Fruit fly (Drosophila melanogaster) whole organism: ENCODE data around the gene TrpA1.

Experiments used
- CG8478 ChIP-seq: fragments of >200 bp; optimal IDR thresholded peaks from 2 replicates; lab custom pipeline; 2018; ENCODE audit warnings: inconsistent platforms
- Dll ChIP-seq: fragments of >200 bp; optimal IDR thresholded peaks from 2 replicates; lab custom pipeline; 2017
- EcR ChIP-seq, 2 experiments: fragments of >200 bp; optimal IDR thresholded peaks; 2 replicates each; lab custom pipeline; 2017; ENCODE audit warnings: missing biosample characterization in 2 of 2, missing genetic modification characterization in 2 of 2, missing genetic modification reagents in 2 of 2
- pan ChIP-seq: fragments of >200 bp; optimal IDR thresholded peaks from 2 replicates; lab custom pipeline; 2017
- psq ChIP-seq: fragments of >200 bp; optimal IDR thresholded peaks from 2 replicates; lab custom pipeline; 2017
- usp ChIP-seq: fragments of >200 bp; optimal IDR thresholded peaks from 2 replicates; lab custom pipeline; 2017; ENCODE audit warnings: missing biosample characterization, missing genetic modification characterization, mixed read lengths

The TrpA1 gene

DNA sequence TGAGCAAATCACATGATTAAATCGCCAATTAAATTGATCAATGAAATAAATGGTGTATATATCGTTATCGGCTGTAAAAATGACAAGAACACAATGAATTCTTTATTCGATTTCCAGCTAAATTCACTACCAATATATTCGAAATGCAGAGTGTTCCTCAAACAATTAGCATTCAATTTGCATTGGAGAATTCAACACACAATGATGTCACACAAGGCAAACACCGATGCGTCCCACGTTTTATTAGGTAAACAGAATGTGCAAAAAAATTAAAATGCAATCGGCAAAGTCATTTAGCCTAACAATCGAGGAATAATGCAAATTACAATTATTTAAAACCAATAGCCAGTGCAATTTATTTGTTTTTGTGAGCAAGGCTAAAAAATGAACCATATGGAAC, 26.6 kb downstream of the TrpA1 start:
- TF ChIP-seq EcR (GFP tag; optimal IDR thresholded peaks at IDR 0.05; lab: Kevin White, UChicago) (no peak), CG8478 (no peak), psq (lab: Kevin White, UChicago) (no peak), Dll (no peak), usp (GFP tag; lab: Kevin White, UChicago) (no peak), pan (lab: Kevin White, UChicago) (no peak)

DNA sequence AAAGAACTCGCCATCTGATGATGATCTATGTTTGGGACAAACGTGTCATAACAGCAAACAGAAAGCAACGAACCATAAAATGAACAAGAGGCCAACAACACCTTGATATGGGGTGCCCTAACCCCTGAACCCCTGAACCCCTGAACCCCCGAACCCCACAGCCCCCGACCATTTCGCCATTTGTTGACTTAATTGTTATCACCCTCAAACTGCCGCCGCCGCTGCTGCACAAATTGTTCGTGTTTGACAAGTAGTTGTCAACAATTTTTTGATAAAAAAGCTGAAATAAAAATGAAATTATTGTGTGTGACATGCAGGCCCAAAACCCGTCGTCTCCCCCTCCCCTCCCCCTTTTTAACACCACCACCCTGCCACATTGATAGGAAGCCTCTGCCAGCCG, 31.9 kb downstream of the TrpA1 start:
- no peak for TF ChIP-seq usp (GFP tag; lab: Kevin White, UChicago)
- TF ChIP-seq EcR (GFP tag; optimal IDR thresholded peaks at IDR 0.05; lab: Kevin White, UChicago), result no peak
- TF ChIP-seq CG8478, result no peak
- TF ChIP-seq Dll, result no peak
- TF ChIP-seq pan (lab: Kevin White, UChicago), result no peak
- TF ChIP-seq psq (lab: Kevin White, UChicago), result no peak

DNA sequence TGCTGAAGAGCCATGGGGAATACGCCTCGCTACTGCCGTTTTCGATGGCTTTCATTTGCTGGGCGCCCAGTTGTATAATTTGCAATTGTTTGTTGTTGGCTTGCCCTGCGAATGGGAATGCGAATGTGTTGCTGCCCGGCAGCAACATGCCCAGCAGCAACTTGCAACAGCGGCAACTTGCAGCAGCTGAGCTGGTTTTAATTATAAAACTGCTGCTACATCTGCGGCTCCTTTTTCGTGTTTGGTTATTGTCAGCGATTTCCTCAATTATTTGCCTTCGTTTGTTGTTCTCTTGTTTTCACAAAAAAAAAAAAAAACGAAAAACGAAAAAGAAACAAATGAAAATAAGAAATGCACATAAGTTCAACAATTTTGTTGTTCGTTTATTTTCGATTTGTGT, 34.0 kb downstream of the TrpA1 start:
- TF ChIP-seq CG8478 (no peak), Dll (no peak), pan (lab: Kevin White, UChicago) (no peak), EcR (GFP tag; optimal IDR thresholded peaks at IDR 0.05; lab: Kevin White, UChicago) (no peak), psq (lab: Kevin White, UChicago) (no peak), usp (GFP tag; lab: Kevin White, UChicago) (no peak)

DNA sequence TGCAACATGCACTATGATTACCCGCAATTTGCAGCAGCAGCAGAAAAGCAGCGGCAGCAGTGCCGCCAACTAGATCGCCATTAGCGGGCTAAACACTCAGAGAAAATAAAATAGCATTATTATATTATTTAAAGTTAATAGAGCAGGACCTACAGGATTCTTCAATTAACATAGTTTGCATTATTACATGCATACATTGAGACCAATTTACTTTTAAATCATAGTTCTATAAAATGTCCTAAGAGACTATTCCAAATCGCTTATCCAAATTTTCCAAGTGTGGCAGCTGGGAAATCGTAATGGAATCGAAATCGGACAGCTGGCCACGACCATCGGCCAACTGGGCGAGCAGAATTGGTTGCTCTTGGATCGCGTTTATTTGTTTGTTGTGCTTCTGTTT, 34.5 kb downstream of the TrpA1 start:
- TF ChIP-seq EcR (GFP tag; optimal IDR thresholded peaks at IDR 0.05; lab: Kevin White, UChicago) (no peak), psq (lab: Kevin White, UChicago) (no peak), CG8478 (no peak), pan (lab: Kevin White, UChicago) (no peak)

DNA sequence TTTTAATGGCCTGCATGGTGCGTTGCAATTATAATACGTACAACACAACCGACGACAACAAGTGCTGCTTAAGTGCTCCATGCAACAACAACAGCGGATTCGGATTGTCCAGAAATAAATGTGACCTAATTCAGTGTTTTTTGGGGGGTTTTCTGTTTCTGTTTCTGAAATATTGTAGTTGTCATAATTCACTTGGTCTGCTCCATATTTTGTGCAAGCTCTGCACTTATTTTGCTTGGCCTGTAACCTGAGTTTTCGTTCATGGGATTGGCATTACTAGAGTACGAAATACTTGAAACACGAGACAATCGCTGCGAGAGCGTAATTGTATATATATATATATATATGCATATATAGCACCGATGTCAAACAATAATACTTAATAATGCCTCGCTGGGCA, 35.7 kb downstream of the TrpA1 start:
- no peak for TF ChIP-seq psq (lab: Kevin White, UChicago)
- no peak for TF ChIP-seq usp (GFP tag; lab: Kevin White, UChicago)
- TF ChIP-seq pan (lab: Kevin White, UChicago), result no peak
- no peak for TF ChIP-seq Dll
- no peak for TF ChIP-seq EcR (GFP tag; optimal IDR thresholded peaks at IDR 0.05; lab: Kevin White, UChicago)

dm6 chr3L:8865185-8865584, 39.8 kb downstream of the TrpA1 start:
- TF ChIP-seq psq (lab: Kevin White, UChicago), result no peak
- TF ChIP-seq pan (lab: Kevin White, UChicago), result no peak
- no peak for TF ChIP-seq Dll
- no peak for TF ChIP-seq EcR (GFP tag; optimal IDR thresholded peaks at IDR 0.05; lab: Kevin White, UChicago)
- no peak for TF ChIP-seq usp (GFP tag; lab: Kevin White, UChicago)
- no peak for TF ChIP-seq CG8478

DNA sequence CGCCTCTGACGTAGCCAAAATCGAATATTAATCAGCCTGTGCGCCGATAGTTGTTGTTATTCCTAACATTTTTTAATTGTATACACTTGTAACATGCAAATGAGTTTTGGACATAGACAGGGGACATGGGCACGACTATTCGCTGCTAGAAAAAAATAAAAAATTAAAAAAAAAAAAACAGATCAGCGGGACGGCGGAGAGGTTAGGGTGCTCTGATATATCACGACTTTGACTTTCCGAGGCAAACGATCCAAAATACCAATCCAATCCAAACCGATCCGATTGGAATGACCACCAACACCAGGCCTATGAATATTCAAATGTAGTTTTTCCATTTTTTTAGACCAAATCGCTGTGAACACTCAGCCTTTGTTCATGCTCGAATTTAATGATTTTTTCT, 44.3 kb downstream of the TrpA1 start:
- TF ChIP-seq CG8478 (no peak), pan (lab: Kevin White, UChicago) (no peak), EcR (GFP tag; optimal IDR thresholded peaks at IDR 0.05; lab: Kevin White, UChicago) (no peak), psq (lab: Kevin White, UChicago) (no peak), usp (GFP tag; lab: Kevin White, UChicago) (no peak), Dll (no peak)

DNA sequence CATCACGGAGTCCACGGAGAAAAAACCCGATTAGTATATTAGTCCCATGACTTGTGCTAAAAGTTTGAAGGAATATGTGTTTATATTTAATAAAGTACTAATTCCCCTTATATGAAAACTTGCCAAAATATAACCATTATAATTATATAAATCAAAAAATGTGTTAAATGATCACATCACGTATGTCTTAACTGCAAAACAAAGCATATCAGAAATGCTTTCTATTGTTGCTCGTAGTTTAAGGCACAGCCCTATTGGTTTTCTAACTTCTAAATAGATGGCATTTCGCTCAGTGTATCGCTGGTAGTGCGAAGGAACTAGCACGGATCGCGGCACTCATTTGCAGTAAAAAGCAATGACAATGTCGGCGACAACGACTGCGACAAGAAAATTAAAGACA, 45.1 kb downstream of the TrpA1 start:
- no peak for TF ChIP-seq Dll

DNA sequence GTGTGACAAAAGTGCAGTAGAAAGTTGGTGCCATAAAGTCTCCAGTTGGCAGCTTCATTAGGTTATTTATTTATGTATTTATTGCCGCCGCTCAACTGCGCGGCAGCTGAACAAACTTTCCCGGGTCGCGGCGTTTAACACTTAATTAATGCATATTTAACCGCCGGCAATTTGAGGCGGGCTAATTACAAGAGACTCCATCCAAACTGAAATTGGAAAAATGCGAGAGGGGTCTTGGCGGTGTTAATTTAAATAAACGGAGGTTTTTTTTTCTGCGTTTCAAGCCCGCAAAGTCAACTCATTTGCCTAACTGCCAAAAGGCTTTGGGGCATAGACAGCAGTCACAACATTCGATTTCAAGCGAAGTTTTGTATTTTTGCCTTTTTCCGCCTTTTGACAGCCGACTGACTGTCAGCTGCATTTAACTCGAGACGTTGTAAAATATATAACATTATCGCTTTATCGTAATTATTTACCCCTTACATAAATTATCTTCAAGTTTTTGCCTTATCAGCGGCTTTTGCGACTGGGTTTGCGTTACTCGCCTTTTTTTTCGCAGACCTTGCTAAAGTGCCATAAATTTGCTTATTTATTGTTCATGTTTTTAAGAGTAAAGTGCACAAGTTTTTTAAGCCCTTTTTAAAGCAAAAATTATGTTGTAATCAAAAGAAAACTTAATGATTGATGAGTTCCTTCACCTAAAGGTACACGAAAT, 47.2 kb downstream of the TrpA1 start:
- TF ChIP-seq psq (lab: Kevin White, UChicago) (no peak), CG8478 (no peak), usp (GFP tag; lab: Kevin White, UChicago) (no peak), Dll (no peak), EcR (GFP tag; optimal IDR thresholded peaks at IDR 0.05; lab: Kevin White, UChicago) (no peak), pan (lab: Kevin White, UChicago) (no peak)

dm6 chr3L:8856875-8857274, 48.1 kb downstream of the TrpA1 start:
- TF ChIP-seq EcR (GFP tag; optimal IDR thresholded peaks at IDR 0.05; lab: Kevin White, UChicago) (no peak), pan (lab: Kevin White, UChicago) (no peak), psq (lab: Kevin White, UChicago) (no peak), usp (GFP tag; lab: Kevin White, UChicago) (no peak), CG8478 (no peak), Dll (no peak)

dm6 chr3L:8855262-8855661, 49.7 kb downstream of the TrpA1 start:
- TF ChIP-seq usp (GFP tag; lab: Kevin White, UChicago) (no peak), EcR (GFP tag; optimal IDR thresholded peaks at IDR 0.05; lab: Kevin White, UChicago) (peak in 1 of 2 experiments; percentile 33)

- TF ChIP-seq Dll (no peak), psq (lab: Kevin White, UChicago) (no peak), CG8478 (no peak), pan (lab: Kevin White, UChicago) (no peak), usp (GFP tag; lab: Kevin White, UChicago) (no peak), EcR (GFP tag; optimal IDR thresholded peaks at IDR 0.05; lab: Kevin White, UChicago) (no peak)
These were observed 51.6 kb downstream of the TrpA1 start for dm6 chr3L:8853382-8853781.

DNA sequence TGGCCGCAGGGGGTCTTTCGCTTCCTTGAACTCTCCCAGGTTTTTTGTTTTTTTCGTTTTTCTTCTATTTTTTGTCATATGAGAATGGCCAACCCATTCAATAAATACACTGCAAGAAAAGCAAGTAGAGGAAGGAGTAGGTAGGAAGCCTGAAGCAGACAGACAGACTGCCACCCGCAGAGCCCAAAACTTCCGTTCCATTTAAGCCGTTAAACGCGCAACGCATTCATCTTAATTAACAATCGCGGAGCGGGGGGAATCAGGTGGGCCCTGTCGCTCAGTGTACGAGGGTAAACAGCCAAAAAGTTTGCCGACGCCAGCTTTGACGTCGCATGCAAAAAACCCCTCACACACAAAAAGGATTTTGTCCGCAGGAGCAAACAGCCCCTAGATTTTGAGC, 52.1 kb downstream of the TrpA1 start:
- no peak for TF ChIP-seq EcR (GFP tag; optimal IDR thresholded peaks at IDR 0.05; lab: Kevin White, UChicago)
- no peak for TF ChIP-seq pan (lab: Kevin White, UChicago)
- no peak for TF ChIP-seq CG8478
- TF ChIP-seq Dll, result no peak
- no peak for TF ChIP-seq psq (lab: Kevin White, UChicago)
- TF ChIP-seq usp (GFP tag; lab: Kevin White, UChicago), result no peak
